Worm (Caenorhabditis elegans) whole organism, L3 larva: ENCODE data around the gene C24F3.2.

Experiments used
- R02D3.7 ChIP-seq: fragments of 150-350 bp; optimal IDR thresholded peaks from 2 replicates; lab custom pipeline; 2014; ENCODE audit warnings: missing biosample characterization, missing genetic modification characterization
- ceh-16 ChIP-seq: sonication (generic microtip); optimal IDR thresholded peaks from 2 replicates; lab custom pipeline; 2017; ENCODE audit warnings: missing biosample characterization, missing genetic modification characterization
- ceh-28 ChIP-seq: fragments of 150-350 bp; optimal IDR thresholded peaks from 2 replicates; lab custom pipeline; 2014; ENCODE audit warnings: missing biosample characterization, missing genetic modification reagents, missing genetic modification characterization
- ceh-82 ChIP-seq: fragments of 150-350 bp; optimal IDR thresholded peaks from 2 replicates; lab custom pipeline; 2014; ENCODE audit warnings: missing biosample characterization, missing genetic modification characterization
- daf-12 ChIP-seq: fragments of 150-350 bp; optimal IDR thresholded peaks from 2 replicates; lab custom pipeline; 2014; ENCODE audit warnings: missing biosample characterization, missing genetic modification reagents, missing genetic modification characterization
- egl-5 ChIP-seq: fragments of 150-350 bp; optimal IDR thresholded peaks from 2 replicates; lab custom pipeline; 2017; ENCODE audit warnings: missing biosample characterization, missing genetic modification reagents, missing genetic modification characterization, inconsistent platforms
- elt-2 ChIP-seq: sonication (generic microtip); optimal IDR thresholded peaks from 2 replicates; lab custom pipeline; 2016; ENCODE audit warnings: missing genetic modification reagents, mild to moderate bottlenecking, missing genetic modification characterization, missing compliant biosample characterization
- eor-1 ChIP-seq, 2 experiments: fragments of 150-350 bp; optimal IDR thresholded peaks; 2 replicates each; lab custom pipeline; 2014 to 2018; ENCODE audit warnings: missing biosample characterization in 2 of 2, missing genetic modification characterization in 2 of 2
- fkh-10 ChIP-seq: sonication (generic microtip); optimal IDR thresholded peaks from 2 replicates; lab custom pipeline; 2017; ENCODE audit warnings: missing biosample characterization, missing genetic modification reagents, missing genetic modification characterization
- fos-1 ChIP-seq: fragments of 150-350 bp; optimal IDR thresholded peaks from 2 replicates; lab custom pipeline; 2014; ENCODE audit warnings: missing biosample characterization, missing genetic modification characterization
- hmg-11 ChIP-seq: sonication (generic microtip); optimal IDR thresholded peaks from 2 replicates; lab custom pipeline; 2016; ENCODE audit warnings: missing genetic modification characterization, missing compliant biosample characterization
- jun-1 ChIP-seq: fragments of 150-350 bp; optimal IDR thresholded peaks from 2 replicates; lab custom pipeline; 2014; ENCODE audit warnings: missing biosample characterization, missing genetic modification reagents, missing genetic modification characterization
- lsy-12 ChIP-seq: sonication (generic microtip); optimal IDR thresholded peaks from 2 replicates; lab custom pipeline; 2016; ENCODE audit warnings: mild to moderate bottlenecking, missing genetic modification characterization, missing compliant biosample characterization
- mdl-1 ChIP-seq: fragments of 150-350 bp; optimal IDR thresholded peaks from 2 replicates; lab custom pipeline; 2014; ENCODE audit warnings: missing biosample characterization, missing genetic modification characterization
- mml-1 ChIP-seq: fragments of 150-350 bp; sonication (generic microtip); optimal IDR thresholded peaks from 3 replicates; lab custom pipeline; 2014; ENCODE audit warnings: missing biosample characterization, missing genetic modification characterization
- nfya-1 ChIP-seq: sonication (generic microtip); optimal IDR thresholded peaks from 2 replicates; lab custom pipeline; 2017; ENCODE audit warnings: missing genetic modification characterization, mild to moderate bottlenecking, missing compliant biosample characterization, antibody characterized with exemption, moderate library complexity; ENCODE audit not compliant: insufficient read depth
- nhr-237 ChIP-seq: fragments of 150-350 bp; optimal IDR thresholded peaks from 2 replicates; lab custom pipeline; 2014; ENCODE audit warnings: missing biosample characterization, missing genetic modification characterization
- nhr-67 ChIP-seq: fragments of 150-350 bp; optimal IDR thresholded peaks from 2 replicates; lab custom pipeline; 2014; ENCODE audit warnings: missing biosample characterization, missing genetic modification characterization
- nhr-76 ChIP-seq: fragments of 150-350 bp; sonication (generic microtip); optimal IDR thresholded peaks from 5 replicates; lab custom pipeline; 2014; ENCODE audit warnings: missing biosample characterization, missing genetic modification characterization
- nhr-77 ChIP-seq: fragments of 150-350 bp; optimal IDR thresholded peaks from 2 replicates; lab custom pipeline; 2014; ENCODE audit warnings: missing biosample characterization, missing genetic modification characterization
- pha-4 ChIP-seq: fragments of 150-350 bp; optimal IDR thresholded peaks from 2 replicates; lab custom pipeline; 2014; ENCODE audit warnings: missing biosample characterization, missing genetic modification reagents, missing genetic modification characterization
- pqm-1 ChIP-seq: fragments of 150-350 bp; optimal IDR thresholded peaks from 2 replicates; lab custom pipeline; 2017; ENCODE audit warnings: missing biosample characterization, missing genetic modification characterization, inconsistent platforms
- sea-2 ChIP-seq: fragments of 150-350 bp; sonication (generic microtip); optimal IDR thresholded peaks from 4 replicates; lab custom pipeline; 2014; ENCODE audit warnings: missing biosample characterization, missing genetic modification reagents, missing genetic modification characterization
- skn-1 ChIP-seq: fragments of 150-350 bp; optimal IDR thresholded peaks from 2 replicates; lab custom pipeline; 2014; ENCODE audit warnings: missing biosample characterization, missing genetic modification characterization
- snpc-4 ChIP-seq: fragments of 150-350 bp; optimal IDR thresholded peaks from 2 replicates; lab custom pipeline; 2014; ENCODE audit warnings: missing biosample characterization, missing genetic modification characterization
- tbx-2 ChIP-seq: sonication (generic microtip); optimal IDR thresholded peaks from 2 replicates; lab custom pipeline; 2016; ENCODE audit warnings: mild to moderate bottlenecking, missing genetic modification characterization, missing compliant biosample characterization
- unc-39 ChIP-seq: sonication (generic microtip); optimal IDR thresholded peaks from 4 replicates; lab custom pipeline; 2017; ENCODE audit warnings: missing biosample characterization, missing genetic modification characterization
- unc-62 ChIP-seq: fragments of 150-350 bp; sonication (generic microtip); optimal IDR thresholded peaks from 4 replicates; lab custom pipeline; 2014; ENCODE audit warnings: missing biosample characterization, missing genetic modification reagents, missing genetic modification characterization
- zag-1 ChIP-seq: fragments of 150-350 bp; optimal IDR thresholded peaks from 2 replicates; lab custom pipeline; 2014; ENCODE audit warnings: missing biosample characterization, missing genetic modification characterization
- ztf-4 ChIP-seq: fragments of 150-350 bp; optimal IDR thresholded peaks from 2 replicates; lab custom pipeline; 2014; ENCODE audit warnings: missing biosample characterization, missing genetic modification characterization

C24F3.2 gene

DNA sequence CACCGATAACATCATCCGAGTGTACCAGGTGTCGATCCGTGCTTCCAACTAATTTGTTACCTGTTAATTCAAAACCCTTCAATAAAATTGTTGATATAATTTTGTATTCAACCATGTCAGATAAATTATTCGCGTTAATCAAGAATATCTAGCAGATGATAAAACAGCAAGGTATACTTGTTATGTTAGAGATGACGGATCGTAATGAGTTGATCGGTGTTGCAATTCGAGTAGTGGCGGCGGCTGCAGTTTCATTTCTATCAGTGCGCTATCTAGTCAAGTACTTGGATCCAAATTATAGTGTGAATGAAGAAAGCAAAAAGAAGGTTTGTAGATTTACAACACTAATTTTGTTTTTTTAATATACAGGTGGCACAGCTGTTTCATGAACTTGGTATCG is 44.6 kb upstream of the C24F3.2 start, which contains the start of gene mspn-1:
Gene mspn-1, plus strand, starts transcription at position 190 of the 400 bp plus-strand sequence.
- TF ChIP-seq ztf-4, result no peak
- no peak for TF ChIP-seq fos-1
- no peak for TF ChIP-seq skn-1 (tag; lab: Kevin White, UChicago)
- no peak for TF ChIP-seq ceh-16
- no peak for TF ChIP-seq elt-2 (tag; lab: Kevin White, UChicago)
- TF ChIP-seq pha-4 (tag; lab: Kevin White, UChicago), result no peak
- no peak for TF ChIP-seq nfya-1 (tag; lab: Kevin White, UChicago)
- TF ChIP-seq mdl-1, result no peak
- TF ChIP-seq daf-12 (tag; lab: Kevin White, UChicago), result no peak
- no peak for TF ChIP-seq unc-62 (GFP tag; lab: Kevin White, UChicago)
- TF ChIP-seq tbx-2 (tag; lab: Kevin White, UChicago), result no peak
- no peak for TF ChIP-seq ceh-82

DNA sequence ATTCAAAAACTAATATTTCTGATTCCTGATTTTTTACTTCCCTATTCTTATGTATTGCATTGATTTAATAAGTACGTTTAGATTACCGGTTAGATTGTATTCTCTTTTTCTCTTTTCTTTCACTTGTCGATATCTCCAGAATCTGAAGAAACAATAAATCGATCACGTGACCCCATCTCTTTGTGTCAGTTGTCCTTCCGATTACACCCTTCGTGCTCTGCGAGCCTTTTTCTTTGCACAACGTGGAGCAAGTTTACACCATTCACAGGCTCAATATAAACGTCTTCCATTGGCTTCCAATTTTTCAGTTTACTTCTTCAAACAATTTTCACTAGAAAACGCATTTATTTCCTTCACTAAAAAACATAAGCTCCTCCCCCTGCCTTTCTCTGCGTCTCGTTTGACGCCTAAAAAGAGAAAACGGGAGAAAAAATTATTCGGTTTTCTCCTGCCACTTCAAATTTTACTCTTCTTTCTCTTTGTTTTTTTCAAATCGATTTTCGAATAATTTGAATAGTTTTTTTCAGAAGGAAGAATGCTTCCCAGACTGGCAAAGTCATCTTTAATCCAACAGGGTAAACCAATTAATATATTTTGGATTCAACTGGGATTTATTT is 42.1 kb upstream of the C24F3.2 start, which contains the start of gene gta-1:
Gene gta-1, plus strand, starts transcription at position 528 of the 617 bp plus-strand sequence.
- TF ChIP-seq hmg-11 (tag; lab: Kevin White, UChicago), result peak; percentile 18
- TF ChIP-seq nhr-76 (tag; lab: Kevin White, UChicago), result no peak
- no peak for TF ChIP-seq nhr-67 (tag; lab: Kevin White, UChicago)
- peak; percentile 52 for TF ChIP-seq egl-5 (tag; lab: Kevin White, UChicago)
- peak; percentile 14 for TF ChIP-seq ceh-28
- peak; percentile 37 for TF ChIP-seq nfya-1 (tag; lab: Kevin White, UChicago)
- TF ChIP-seq, all 47 proteins: peak for 4

DNA sequence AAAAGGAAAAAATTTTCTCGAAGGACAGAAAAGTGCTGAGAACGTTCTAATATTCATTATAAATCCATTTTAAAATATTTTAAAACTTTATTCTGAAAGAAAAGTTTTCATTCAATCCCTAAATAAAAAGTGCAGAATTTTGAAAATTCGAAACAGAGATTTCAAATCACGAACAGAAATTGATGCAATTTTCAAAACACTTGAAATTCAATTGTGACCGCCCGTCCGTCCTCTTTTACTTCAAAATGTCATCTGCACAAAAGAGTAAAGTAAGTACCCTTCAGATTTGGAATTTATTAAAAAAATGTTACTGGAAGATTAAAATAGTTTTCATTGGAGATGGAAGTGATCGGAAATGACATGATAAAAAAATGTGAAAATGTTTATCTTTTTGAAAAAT is 33.8 kb upstream of the C24F3.2 start:
- TF ChIP-seq snpc-4 (tag; lab: Kevin White, UChicago), result no peak
- peak; percentile 62 for TF ChIP-seq fkh-10 (GFP tag; lab: Kevin White, UChicago)

DNA sequence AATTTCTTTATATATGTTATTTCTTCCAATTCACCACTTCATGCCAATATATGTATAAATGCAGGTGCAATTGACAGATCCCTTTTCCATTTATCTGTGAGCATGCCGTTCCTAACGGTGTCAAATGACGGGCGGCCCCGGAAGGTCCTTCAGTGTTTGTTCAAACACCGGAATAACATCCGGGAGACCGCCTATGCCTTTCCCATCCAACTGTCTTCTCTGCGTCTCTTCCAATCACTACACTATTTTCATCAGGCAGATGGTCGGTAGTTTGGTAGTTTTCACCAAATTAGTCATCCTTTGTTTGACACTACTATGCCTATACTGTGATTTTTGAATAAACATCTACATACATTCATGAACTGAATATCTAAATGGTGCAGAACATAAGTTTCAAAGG is 31.8 kb upstream of the C24F3.2 start:
- no peak for TF ChIP-seq eor-1 (tag; optimal IDR thresholded peaks at IDR 0.05; lab: Kevin White, UChicago)
- TF ChIP-seq nhr-77 (tag; lab: Kevin White, UChicago), result no peak
- TF ChIP-seq ztf-4, result no peak
- TF ChIP-seq lsy-12 (tag; lab: Kevin White, UChicago), result no peak
- no peak for TF ChIP-seq pqm-1 (tag; lab: Kevin White, UChicago)
- TF ChIP-seq unc-39, result no peak
- TF ChIP-seq ceh-16, result no peak
- no peak for TF ChIP-seq unc-62 (GFP tag; lab: Kevin White, UChicago)
- TF ChIP-seq egl-5 (tag; lab: Kevin White, UChicago), result no peak
- no peak for TF ChIP-seq R02D3.7 (tag; lab: Kevin White, UChicago)
- no peak for TF ChIP-seq hmg-11 (tag; lab: Kevin White, UChicago)
- no peak for TF ChIP-seq zag-1 (tag; lab: Kevin White, UChicago)
- TF ChIP-seq, all 47 proteins: peak for 0

DNA sequence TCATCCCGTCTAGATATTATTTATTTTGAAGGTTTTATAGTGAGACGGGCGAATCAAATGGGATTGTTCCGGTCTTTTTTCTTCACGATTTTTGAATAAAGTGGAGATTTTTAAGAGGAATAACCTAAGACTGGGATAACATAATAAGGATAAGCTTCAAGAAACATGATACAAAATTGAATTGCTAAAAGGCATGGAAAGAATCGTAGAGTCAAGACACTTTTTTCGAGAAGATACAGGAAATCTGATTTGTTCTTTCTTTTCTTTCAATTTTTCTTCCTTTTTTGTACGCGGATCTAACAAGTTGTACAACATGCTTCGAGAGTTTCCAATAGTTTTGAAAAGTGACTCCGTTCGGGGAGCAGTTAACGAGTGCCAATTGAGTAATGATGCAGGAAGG is 30.8 kb upstream of the C24F3.2 start:
- TF ChIP-seq sea-2 (GFP tag; lab: Kevin White, UChicago), result no peak
- TF ChIP-seq mdl-1, result no peak
- peak; percentile 84 for TF ChIP-seq fkh-10 (GFP tag; lab: Kevin White, UChicago)
- no peak for TF ChIP-seq ceh-16

DNA sequence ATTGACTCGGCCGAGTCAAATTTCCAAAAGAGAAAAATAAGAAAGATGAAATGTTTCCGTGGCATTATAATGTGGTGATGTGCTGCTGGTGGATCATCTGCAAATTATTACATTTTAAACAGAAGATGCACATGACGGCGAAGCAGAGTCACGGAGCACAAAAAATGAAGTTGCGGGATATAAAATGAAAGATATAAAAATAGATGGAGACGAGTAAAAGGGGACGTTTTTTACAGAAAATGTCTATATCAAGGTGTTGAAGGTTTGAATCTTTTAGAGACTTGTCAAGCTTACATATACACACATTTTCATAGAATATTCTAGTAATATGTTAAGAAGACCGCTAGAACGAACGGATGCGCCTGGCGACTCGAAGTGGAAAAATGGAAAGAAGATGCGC is 28.0 kb upstream of the C24F3.2 start, which contains the start of gene ptrg-1:
Gene ptrg-1, minus strand, starts transcription at position 101 of the 400 bp plus-strand sequence.
- no peak for TF ChIP-seq jun-1 (tag; lab: Kevin White, UChicago)
- no peak for TF ChIP-seq unc-62 (GFP tag; lab: Kevin White, UChicago)
- TF ChIP-seq nhr-237 (tag; lab: Kevin White, UChicago), result no peak
- no peak for TF ChIP-seq lsy-12 (tag; lab: Kevin White, UChicago)
- no peak for TF ChIP-seq nhr-76 (tag; lab: Kevin White, UChicago)
- no peak for TF ChIP-seq mml-1 (tag; lab: Kevin White, UChicago)
- TF ChIP-seq unc-39, result no peak
- no peak for TF ChIP-seq nhr-77 (tag; lab: Kevin White, UChicago)
- TF ChIP-seq, all 47 proteins: peak for 0
